Fruit fly (Drosophila melanogaster): ENCODE data around the gene mRpS31.

mRpS31 gene

dm6 chr3L:16004401-16005237 lies at the start of gene mRpS31, which contains the start of gene hzg:
TSS of gene mRpS31 (plus strand) at chr3L:16005193.
TSS of gene hzg (minus strand) at chr3L:16004736.
- TF ChIP-seq CG6808 (GFP tag; optimal IDR thresholded peaks at IDR 0.05), result peak; percentile 75
- peak; percentile 46 for TF ChIP-seq dsx (GFP tag; optimal IDR thresholded peaks at IDR 0.05; ENCODE audit: poor library complexity, severe bottlenecking)
- TF ChIP-seq CG6276 (GFP tag; optimal IDR thresholded peaks at IDR 0.05), result peak; percentile 89
- peak; percentile 28 for TF ChIP-seq Eip75B (GFP tag; optimal IDR thresholded peaks at IDR 0.05)
- peak; percentile 64 for TF ChIP-seq CG10631 (GFP tag; optimal IDR thresholded peaks at IDR 0.05)
- TF ChIP-seq CG3919 (GFP tag; optimal IDR thresholded peaks at IDR 0.05), result peak; percentile 44
- peak; percentile 74; the same call in 2 of the 3 replicates for TF ChIP-seq CG8119 (GFP tag; IDR thresholded peaks at IDR 0.05)
- peak; percentile 65 for TF ChIP-seq Sox102F (GFP tag; optimal IDR thresholded peaks at IDR 0.05)
- TF ChIP-seq spab (GFP tag; optimal IDR thresholded peaks at IDR 0.05), result peak; percentile 58
- peak; percentile 12 for TF ChIP-seq CG8632 (GFP tag; optimal IDR thresholded peaks at IDR 0.05)
- TF ChIP-seq vri (GFP tag; optimal IDR thresholded peaks at IDR 0.05), result peak; percentile 70
- peak; percentile 83 for TF ChIP-seq eg (GFP tag; IDR thresholded peaks at IDR 0.05)
- TF ChIP-seq fd85E (GFP tag; optimal IDR thresholded peaks at IDR 0.05), result no peak
- peak; percentile 58 for TF ChIP-seq CG6854 (GFP tag; optimal IDR thresholded peaks at IDR 0.05)
- TF ChIP-seq lz (GFP tag; optimal IDR thresholded peaks at IDR 0.05), result peak; percentile 54
- no peak for TF ChIP-seq CG8319 (GFP tag; optimal IDR thresholded peaks at IDR 0.05)
- peak; percentile 80 for TF ChIP-seq CG1621 (tag; optimal IDR thresholded peaks at IDR 0.05)
- TF ChIP-seq ss (GFP tag; optimal IDR thresholded peaks at IDR 0.05), result peak; percentile 70 to 85
- TF ChIP-seq salr (GFP tag; optimal IDR thresholded peaks at IDR 0.05), result peak; percentile 50 to 68
- TF ChIP-seq dac (GFP tag; optimal IDR thresholded peaks at IDR 0.05), result peak; percentile 37
- TF ChIP-seq CG11294 (GFP tag; IDR thresholded peaks at IDR 0.05), result no peak
- peak; percentile 24 for TF ChIP-seq cyc (GFP tag; optimal IDR thresholded peaks at IDR 0.05)
- TF ChIP-seq CG16779 (tag; optimal IDR thresholded peaks at IDR 0.05), result peak; percentile 93
- TF ChIP-seq CG7368 (GFP tag; optimal IDR thresholded peaks at IDR 0.05), result no peak
- peak; percentile 43 for TF ChIP-seq CG3032 (tag; optimal IDR thresholded peaks at IDR 0.05)
- no peak for TF ChIP-seq Hr38 (GFP tag; optimal IDR thresholded peaks at IDR 0.05)
- no peak for TF ChIP-seq CG4318 (GFP tag; optimal IDR thresholded peaks at IDR 0.05)
- peak; percentile 16 for TF ChIP-seq OdsH (GFP tag; optimal IDR thresholded peaks at IDR 0.05)
- peak; percentile 61 for TF ChIP-seq Sox14 (GFP tag; optimal IDR thresholded peaks at IDR 0.05)
- TF ChIP-seq CG9139 (GFP tag; optimal IDR thresholded peaks at IDR 0.05), result peak; percentile 75
- peak; percentile 17 for TF ChIP-seq CG6792 (GFP tag; optimal IDR thresholded peaks at IDR 0.05)
- TF ChIP-seq Blimp-1 (GFP tag; optimal IDR thresholded peaks at IDR 0.05), result peak; percentile 28
- TF ChIP-seq Hr39 (GFP tag; optimal IDR thresholded peaks at IDR 0.05), result peak; percentile 48
- TF ChIP-seq Hr4 (GFP tag; optimal IDR thresholded peaks at IDR 0.05), result peak; percentile 57
- peak; percentile 36 for TF ChIP-seq achi (GFP tag; optimal IDR thresholded peaks at IDR 0.05)
- TF ChIP-seq CG11762 (GFP tag; optimal IDR thresholded peaks at IDR 0.05; ENCODE audit: insufficient read depth), result no peak
- TF ChIP-seq Sox15 (GFP tag; optimal IDR thresholded peaks at IDR 0.05), result no peak
- TF ChIP-seq CG10669 (GFP tag; optimal IDR thresholded peaks at IDR 0.05), result peak; percentile 53
- TF ChIP-seq acj6 (GFP tag; optimal IDR thresholded peaks at IDR 0.05), result peak; percentile 57
- peak; percentile 53 for TF ChIP-seq fkh (GFP tag; optimal IDR thresholded peaks at IDR 0.05)
- peak; percentile 36 for TF ChIP-seq Ets96B (tag; optimal IDR thresholded peaks at IDR 0.05)
- TF ChIP-seq CG15336 (GFP tag; IDR thresholded peaks at IDR 0.05), result peak; percentile 66
- peak; percentile 47 for TF ChIP-seq Smox (GFP tag; optimal IDR thresholded peaks at IDR 0.05)
- TF ChIP-seq Eip78C (GFP tag), result peak; percentile 89
- TF ChIP-seq svp (GFP tag), result peak; percentile 73
- TF ChIP-seq Eip93F (GFP tag; optimal IDR thresholded peaks at IDR 0.05), result no peak
- peak; percentile 48 for TF ChIP-seq Met (GFP tag; optimal IDR thresholded peaks at IDR 0.05)
- TF ChIP-seq CG34406 (GFP tag; optimal IDR thresholded peaks at IDR 0.05), result peak; percentile 3
- TF ChIP-seq net (GFP tag; optimal IDR thresholded peaks at IDR 0.05), result peak; percentile 58
- TF ChIP-seq CG6163 (GFP tag; IDR thresholded peaks at IDR 0.05), result peak; percentile 83

Data from whole organism, prepupa.